Fruit fly (Drosophila melanogaster) whole organism, embryonic: Measurements from ENCODE around the gene tHMG1.

Source experiments
- ATbp ChIP-seq: fragments of 200-800 bp; sonication (Bioruptor generic); optimal IDR thresholded peaks from 2 replicates; lab custom pipeline; 2017; ENCODE audit warnings: missing biosample characterization, mild to moderate bottlenecking, missing genetic modification characterization, missing genetic modification reagents
- Abd-B ChIP-seq: fragments of 200-800 bp; sonication (Bioruptor generic); optimal IDR thresholded peaks from 2 replicates; lab custom pipeline; 2018; ENCODE audit warnings: missing biosample characterization, mild to moderate bottlenecking, missing genetic modification characterization, moderate library complexity
- Ada2b ChIP-seq: fragments of 200-800 bp; sonication (Bioruptor generic); IDR thresholded peaks from 2 replicates; pipeline ENCODE4 v1.3.6; 2022; ENCODE audit warnings: missing biosample characterization, missing genetic modification characterization
- Atf-2 ChIP-seq: fragments of 200-800 bp; sonication (Bioruptor generic); optimal IDR thresholded peaks from 2 replicates; lab custom pipeline; 2016; ENCODE audit warnings: missing biosample characterization, missing genetic modification characterization
- B-H2 ChIP-seq: fragments of 200-800 bp; sonication (Bioruptor generic); optimal IDR thresholded peaks from 2 replicates; lab custom pipeline; 2018; ENCODE audit warnings: missing biosample characterization, mild to moderate bottlenecking, missing genetic modification characterization
- BtbVII ChIP-seq: fragments of 200-800 bp; sonication (Bioruptor generic); optimal IDR thresholded peaks from 3 replicates; lab custom pipeline; 2017; ENCODE audit warnings: missing biosample characterization, mild to moderate bottlenecking, missing genetic modification characterization
- Bteb2 ChIP-seq: fragments of 200-800 bp; sonication (Bioruptor generic); optimal IDR thresholded peaks from 2 replicates; lab custom pipeline; 2016; ENCODE audit warnings: missing biosample characterization, missing genetic modification characterization
- CG10274 ChIP-seq: fragments of 200-800 bp; sonication (Bioruptor generic); optimal IDR thresholded peaks from 3 replicates; lab custom pipeline; 2017; ENCODE audit warnings: missing biosample characterization, mild to moderate bottlenecking, missing genetic modification characterization
- CG11085 ChIP-seq: fragments of 200-800 bp; sonication (Bioruptor generic); IDR thresholded peaks from 2 replicates; pipeline ENCODE4 v1.3.6; 2022; ENCODE audit warnings: missing biosample characterization, missing genetic modification characterization
- CG15479 ChIP-seq: fragments of 200-800 bp; sonication (Bioruptor generic); optimal IDR thresholded peaks from 3 replicates; lab custom pipeline; 2019; ENCODE audit warnings: missing biosample characterization, mild to moderate bottlenecking, missing genetic modification characterization, moderate library complexity
- CG15696 ChIP-seq: fragments of 200-800 bp; sonication (Bioruptor generic); optimal IDR thresholded peaks from 2 replicates; lab custom pipeline; 2019; ENCODE audit warnings: missing biosample characterization, mild to moderate bottlenecking, missing genetic modification characterization, moderate library complexity
- CG2120 ChIP-seq: fragments of 200-800 bp; sonication (Bioruptor generic); optimal IDR thresholded peaks from 3 replicates; lab custom pipeline; 2016; ENCODE audit warnings: missing biosample characterization, missing genetic modification characterization
- CG32532 ChIP-seq: fragments of 200-800 bp; sonication (Bioruptor generic); IDR thresholded peaks from 2 replicates; pipeline ENCODE4 v1.3.6; 2022; ENCODE audit warnings: missing biosample characterization, missing genetic modification characterization
- CG3726 ChIP-seq: fragments of 200-800 bp; sonication (Bioruptor generic); IDR thresholded peaks from 3 replicates; pipeline ENCODE4, ENCODE4 v1.3.6; 2022; ENCODE audit warnings: missing biosample characterization, missing genetic modification characterization
- CG42726 ChIP-seq: fragments of 200-800 bp; sonication (Bioruptor generic); IDR thresholded peaks from 2 replicates; pipeline ENCODE4 v1.3.6; 2022; ENCODE audit warnings: missing biosample characterization, missing genetic modification characterization; ENCODE audit not compliant: partially characterized antibody
- CG6791 ChIP-seq: fragments of 200-800 bp; sonication (Bioruptor generic); IDR thresholded peaks from 3 replicates; pipeline ENCODE4 v1.3.6; 2022; ENCODE audit warnings: missing biosample characterization, missing genetic modification characterization; ENCODE audit not compliant: partially characterized antibody
- CG8281 ChIP-seq: fragments of 200-800 bp; sonication (Bioruptor generic); optimal IDR thresholded peaks from 2 replicates; lab custom pipeline; 2018; ENCODE audit warnings: missing biosample characterization, mild to moderate bottlenecking, missing genetic modification characterization, moderate library complexity
- CG8290 ChIP-seq, 3 experiments: fragments of 200-800 bp; sonication (Bioruptor generic); optimal IDR thresholded peaks; 2 replicates each; lab custom pipeline; 2016 to 2019; ENCODE audit warnings: missing biosample characterization in 3 of 3, missing genetic modification characterization in 3 of 3, mild to moderate bottlenecking in 2 of 3, moderate library complexity in 1 of 3
- Dip2 ChIP-seq: fragments of 200-800 bp; sonication (Bioruptor generic); IDR thresholded peaks from 2 replicates; pipeline ENCODE4 v1.3.6; 2022; ENCODE audit warnings: missing biosample characterization, missing genetic modification characterization
- Drgx ChIP-seq: fragments of 200-800 bp; sonication (Bioruptor generic); IDR thresholded peaks from 2 replicates; pipeline ENCODE4 v1.3.6; 2022; ENCODE audit warnings: missing biosample characterization, missing genetic modification characterization
- E2f2 ChIP-seq: fragments of 200-800 bp; sonication (Bioruptor generic); IDR thresholded peaks from 2 replicates; pipeline ENCODE4 v1.3.6; 2022; ENCODE audit warnings: missing biosample characterization, missing genetic modification characterization
- Elba2 ChIP-seq: fragments of 200-800 bp; sonication (Bioruptor generic); optimal IDR thresholded peaks from 3 replicates; lab custom pipeline; 2016; ENCODE audit warnings: missing biosample characterization, missing genetic modification characterization
- H15 ChIP-seq: fragments of 200-800 bp; sonication (Bioruptor generic); IDR thresholded peaks from 3 replicates; pipeline ENCODE4 v1.3.6; 2022; ENCODE audit warnings: missing biosample characterization, missing genetic modification characterization
- NFAT ChIP-seq: fragments of 200-800 bp; sonication (Bioruptor generic); IDR thresholded peaks from 2 replicates; pipeline ENCODE4 v1.3.6; 2022; ENCODE audit warnings: missing biosample characterization, missing genetic modification characterization
- abd-A ChIP-seq: fragments of 200-800 bp; sonication (Bioruptor generic); optimal IDR thresholded peaks from 3 replicates; lab custom pipeline; 2019; ENCODE audit warnings: missing biosample characterization, mild to moderate bottlenecking, missing genetic modification characterization, moderate library complexity
- amos ChIP-seq: fragments of 200-800 bp; sonication (Bioruptor generic); IDR thresholded peaks from 2 replicates; pipeline ENCODE4 v1.3.6; 2022; ENCODE audit warnings: missing biosample characterization, missing genetic modification characterization; ENCODE audit not compliant: partially characterized antibody
- ase ChIP-seq: fragments of 200-800 bp; sonication (Bioruptor generic); IDR thresholded peaks from 3 replicates; pipeline ENCODE4 v1.3.6; 2022; ENCODE audit warnings: missing biosample characterization, missing genetic modification characterization
- caup ChIP-seq: fragments of 200-800 bp; sonication (Bioruptor generic); optimal IDR thresholded peaks from 3 replicates; lab custom pipeline; 2017; ENCODE audit warnings: missing biosample characterization, mild to moderate bottlenecking, missing genetic modification characterization, moderate library complexity; ENCODE audit not compliant: severe bottlenecking
- cg ChIP-seq: fragments of 200-800 bp; sonication (Bioruptor generic); optimal IDR thresholded peaks from 3 replicates; lab custom pipeline; 2019; ENCODE audit warnings: missing biosample characterization, mild to moderate bottlenecking, missing genetic modification characterization, moderate library complexity
- chm ChIP-seq: fragments of 200-800 bp; sonication (Bioruptor generic); IDR thresholded peaks from 2 replicates; pipeline ENCODE4 v1.3.6; 2022; ENCODE audit warnings: missing biosample characterization, missing genetic modification characterization
- chn ChIP-seq: fragments of 200-800 bp; sonication (Bioruptor generic); optimal IDR thresholded peaks from 2 replicates; lab custom pipeline; 2016; ENCODE audit warnings: missing biosample characterization, missing genetic modification characterization
- crp ChIP-seq, 2 experiments: fragments of 200-800 bp; sonication (Bioruptor generic); optimal IDR thresholded peaks; 2 replicates in 1 of 2; 3 replicates in 1 of 2; lab custom pipeline; 2017; ENCODE audit warnings: missing biosample characterization in 2 of 2, missing genetic modification characterization in 2 of 2, mild to moderate bottlenecking in 1 of 2, moderate library complexity in 1 of 2
- dimm ChIP-seq: fragments of 200-800 bp; sonication (Bioruptor generic); IDR thresholded peaks from 2 replicates; pipeline ENCODE4 v1.3.6; 2022; ENCODE audit warnings: missing biosample characterization, missing genetic modification characterization
- gcm2 ChIP-seq: fragments of 200-800 bp; sonication (Bioruptor generic); optimal IDR thresholded peaks from 2 replicates; lab custom pipeline; 2016; ENCODE audit warnings: missing biosample characterization, missing genetic modification characterization
- gsb ChIP-seq: fragments of 200-800 bp; sonication (Bioruptor generic); IDR thresholded peaks from 2 replicates; pipeline ENCODE4 v1.3.6; 2022; ENCODE audit warnings: missing biosample characterization, missing genetic modification characterization
- hbn ChIP-seq: fragments of 200-800 bp; sonication (Bioruptor generic); IDR thresholded peaks from 2 replicates; pipeline ENCODE4 v1.3.6; 2022; ENCODE audit warnings: missing biosample characterization, missing genetic modification characterization; ENCODE audit not compliant: partially characterized antibody
- hkb ChIP-seq, 2 experiments: fragments of 200-800 bp in 1 of 2; fragments of >200 bp in 1 of 2; sonication (Bioruptor generic) in 1 of 2; IDR thresholded peaks in 1 of 2; optimal IDR thresholded peaks in 1 of 2; 2 replicates each; pipeline versions ENCODE4 v1.3.6 to Lab custom; 2017 to 2022; ENCODE audit warnings: missing biosample characterization in 1 of 2, missing genetic modification characterization in 1 of 2
- lbe ChIP-seq: fragments of 200-800 bp; sonication (Bioruptor generic); optimal IDR thresholded peaks from 2 replicates; lab custom pipeline; 2016; ENCODE audit warnings: missing biosample characterization, mild to moderate bottlenecking, missing genetic modification characterization
- maf-S ChIP-seq: fragments of 200-800 bp; sonication (Bioruptor generic); optimal IDR thresholded peaks from 2 replicates; lab custom pipeline; 2016; ENCODE audit warnings: missing biosample characterization, missing genetic modification characterization
- prd ChIP-seq, 3 experiments: fragments of >200 bp in 2 of 3; fragments of 200-800 bp in 1 of 3; sonication (Bioruptor generic) in 1 of 3; optimal IDR thresholded peaks in 2 of 3; IDR thresholded peaks in 1 of 3; 2 replicates in 2 of 3; 3 replicates in 1 of 3; pipeline versions ENCODE4 v1.3.6 to Lab custom; 2017 to 2022; ENCODE audit warnings: missing biosample characterization in 1 of 3, missing genetic modification characterization in 1 of 3
- ro ChIP-seq: fragments of 200-800 bp; sonication (Bioruptor generic); IDR thresholded peaks from 2 replicates; pipeline ENCODE4 v1.3.6; 2022; ENCODE audit warnings: missing biosample characterization, missing genetic modification characterization
- row ChIP-seq: fragments of 200-800 bp; sonication (Bioruptor generic); IDR thresholded peaks from 3 replicates; pipeline ENCODE4 v1.3.6; 2022; ENCODE audit warnings: missing biosample characterization, missing genetic modification characterization
- scrt ChIP-seq: fragments of 200-800 bp; sonication (Bioruptor generic); optimal IDR thresholded peaks from 2 replicates; lab custom pipeline; 2018; ENCODE audit warnings: missing biosample characterization, mild to moderate bottlenecking, missing genetic modification characterization, moderate library complexity
- shn ChIP-seq: fragments of 200-800 bp; sonication (Bioruptor generic); optimal IDR thresholded peaks from 3 replicates; lab custom pipeline; 2016; ENCODE audit warnings: missing biosample characterization, missing genetic modification characterization
- sim ChIP-seq: fragments of 200-800 bp; sonication (Bioruptor generic); IDR thresholded peaks from 2 replicates; pipeline ENCODE4 v1.3.6; 2022; ENCODE audit warnings: missing biosample characterization, missing genetic modification characterization
- sima ChIP-seq: fragments of 200-800 bp; sonication (Bioruptor generic); optimal IDR thresholded peaks from 2 replicates; lab custom pipeline; 2016; ENCODE audit warnings: missing biosample characterization, missing genetic modification characterization
- slp2 ChIP-seq: fragments of 200-800 bp; sonication (Bioruptor generic); optimal IDR thresholded peaks from 2 replicates; lab custom pipeline; 2016; ENCODE audit warnings: missing biosample characterization, missing genetic modification characterization
- sqz ChIP-seq: fragments of 200-800 bp; sonication (Bioruptor generic); optimal IDR thresholded peaks from 3 replicates; lab custom pipeline; 2018; ENCODE audit warnings: missing biosample characterization, mild to moderate bottlenecking, missing genetic modification characterization
- zfh1 ChIP-seq: fragments of 200-800 bp; sonication (Bioruptor generic); IDR thresholded peaks from 3 replicates; pipeline ENCODE4 v1.3.6; 2022; ENCODE audit warnings: missing biosample characterization, missing genetic modification characterization

Gene tHMG1

dm6 chr3R:22447874-22448254 is 43.8 kb upstream of the tHMG1 start, which contains the start of gene CG34376 (continued):
- TF ChIP-seq prd (optimal IDR thresholded peaks at IDR 0.05; lab: Kevin White, UChicago) (no peak), prd (GFP tag; IDR thresholded peaks at IDR 0.05; lab: Robert Waterston, UW) (0 out of 3 replicates have a peak, but pooled peaks have one; percentile 4), CG10274 (GFP tag; lab: Kevin White, UChicago) (no peak), sim (no peak), dimm (GFP tag; lab: Robert Waterston, UW) (no peak), sima (GFP tag; lab: Kevin White, UChicago) (no peak), hbn (GFP tag; lab: Robert Waterston, UW) (no peak), E2f2 (GFP tag; lab: Robert Waterston, UW) (no peak), CG3726 (GFP tag; lab: Robert Waterston, UW) (no peak), gcm2 (GFP tag; lab: Kevin White, UChicago) (no peak), CG2120 (GFP tag; lab: Kevin White, UChicago) (no peak), ATbp (peak; percentile 25), CG15479 (GFP tag; lab: Kevin White, UChicago) (no peak), Ada2b (GFP tag; lab: Robert Waterston, UW) (peak; percentile 48), slp2 (GFP tag; lab: Kevin White, UChicago) (peak; percentile 22), shn (no peak), H15 (GFP tag; lab: Robert Waterston, UW) (no peak), Dip2 (GFP tag; lab: Robert Waterston, UW) (no peak), cg (no peak), B-H2 (GFP tag; lab: Kevin White, UChicago) (peak; percentile 28), gsb (peak; percentile 59), lbe (GFP tag; lab: Kevin White, UChicago) (no peak), Elba2 (GFP tag; lab: Kevin White, UChicago) (no peak), zfh1 (GFP tag; lab: Robert Waterston, UW) (peak; percentile 71), scrt (GFP tag; lab: Kevin White, UChicago) (peak; percentile 18), sqz (GFP tag; lab: Kevin White, UChicago) (peak; percentile 42), CG8281 (no peak), caup (peak; percentile 41), CG8290 (GFP tag; optimal IDR thresholded peaks at IDR 0.05; lab: Kevin White, UChicago) (no peak), CG8290 (tag; optimal IDR thresholded peaks at IDR 0.05; lab: Kevin White, UChicago) (peak in 1 of 2 experiments; percentile 69), Bteb2 (GFP tag; lab: Kevin White, UChicago) (no peak), crp (GFP tag; optimal IDR thresholded peaks at IDR 0.05; lab: Kevin White, UChicago) (peak in 1 of 2 experiments; percentile 66), ro (GFP tag; lab: Robert Waterston, UW) (no peak), amos (GFP tag; lab: Robert Waterston, UW) (peak; percentile 36; the same call in 1 of the 2 replicates), maf-S (GFP tag; lab: Kevin White, UChicago) (no peak), CG11085 (GFP tag; lab: Robert Waterston, UW) (peak; percentile 12; the same call in 1 of the 2 replicates), row (peak; percentile 57), chn (GFP tag; lab: Kevin White, UChicago) (no peak), BtbVII (GFP tag; lab: Kevin White, UChicago) (peak; percentile 41), ase (GFP tag; lab: Robert Waterston, UW) (peak; percentile 45; the same call in 1 of the 3 replicates), CG32532 (GFP tag; lab: Robert Waterston, UW) (peak; percentile 48), CG6791 (peak; percentile 57; the same call in 2 of the 3 replicates), Atf-2 (GFP tag; lab: Kevin White, UChicago) (no peak), Drgx (peak; percentile 37), chm (GFP tag; lab: Robert Waterston, UW) (no peak), NFAT (peak; percentile 78), abd-A (tag; lab: Kevin White, UChicago) (peak; percentile 88), CG42726 (GFP tag; lab: Robert Waterston, UW) (0 out of 2 replicates have a peak, but pooled peaks have one; percentile 35), CG15696 (tag; lab: Kevin White, UChicago) (no peak), Abd-B (GFP tag; lab: Kevin White, UChicago) (peak; percentile 35), hkb (optimal IDR thresholded peaks at IDR 0.05; lab: Kevin White, UChicago) (no peak), hkb (GFP tag; IDR thresholded peaks at IDR 0.05; lab: Robert Waterston, UW) (peak; percentile 45)
